Worm (Caenorhabditis elegans) whole organism, L3 larva: ENCODE data around the gene T24A6.7.

Experiments
- ZK546.5 ChIP-seq: sonication (generic microtip); optimal IDR thresholded peaks from 2 replicates; lab custom pipeline; 2017; ENCODE audit warnings: missing biosample characterization, missing genetic modification characterization
- aly-2 ChIP-seq: fragments of 150-350 bp; optimal IDR thresholded peaks from 2 replicates; lab custom pipeline; 2014; ENCODE audit warnings: missing biosample characterization, missing genetic modification characterization
- ama-1 ChIP-seq: fragments of 150-350 bp; optimal IDR thresholded peaks from 2 replicates; lab custom pipeline; 2018
- fkh-10 ChIP-seq: sonication (generic microtip); optimal IDR thresholded peaks from 2 replicates; lab custom pipeline; 2017; ENCODE audit warnings: missing biosample characterization, missing genetic modification reagents, missing genetic modification characterization
- fos-1 ChIP-seq: fragments of 150-350 bp; optimal IDR thresholded peaks from 2 replicates; lab custom pipeline; 2014; ENCODE audit warnings: missing biosample characterization, missing genetic modification characterization
- lsy-12 ChIP-seq: sonication (generic microtip); optimal IDR thresholded peaks from 2 replicates; lab custom pipeline; 2016; ENCODE audit warnings: mild to moderate bottlenecking, missing genetic modification characterization, missing compliant biosample characterization
- mdl-1 ChIP-seq: fragments of 150-350 bp; optimal IDR thresholded peaks from 2 replicates; lab custom pipeline; 2014; ENCODE audit warnings: missing biosample characterization, missing genetic modification characterization
- nfya-1 ChIP-seq: sonication (generic microtip); optimal IDR thresholded peaks from 2 replicates; lab custom pipeline; 2017; ENCODE audit warnings: missing genetic modification characterization, mild to moderate bottlenecking, missing compliant biosample characterization, antibody characterized with exemption, moderate library complexity; ENCODE audit not compliant: insufficient read depth
- nhr-77 ChIP-seq: fragments of 150-350 bp; optimal IDR thresholded peaks from 2 replicates; lab custom pipeline; 2014; ENCODE audit warnings: missing biosample characterization, missing genetic modification characterization
- snpc-4 ChIP-seq: fragments of 150-350 bp; optimal IDR thresholded peaks from 2 replicates; lab custom pipeline; 2014; ENCODE audit warnings: missing biosample characterization, missing genetic modification characterization
- unc-39 ChIP-seq: sonication (generic microtip); optimal IDR thresholded peaks from 4 replicates; lab custom pipeline; 2017; ENCODE audit warnings: missing biosample characterization, missing genetic modification characterization
- unc-62 ChIP-seq: fragments of 150-350 bp; sonication (generic microtip); optimal IDR thresholded peaks from 4 replicates; lab custom pipeline; 2014; ENCODE audit warnings: missing biosample characterization, missing genetic modification reagents, missing genetic modification characterization

DNA sequence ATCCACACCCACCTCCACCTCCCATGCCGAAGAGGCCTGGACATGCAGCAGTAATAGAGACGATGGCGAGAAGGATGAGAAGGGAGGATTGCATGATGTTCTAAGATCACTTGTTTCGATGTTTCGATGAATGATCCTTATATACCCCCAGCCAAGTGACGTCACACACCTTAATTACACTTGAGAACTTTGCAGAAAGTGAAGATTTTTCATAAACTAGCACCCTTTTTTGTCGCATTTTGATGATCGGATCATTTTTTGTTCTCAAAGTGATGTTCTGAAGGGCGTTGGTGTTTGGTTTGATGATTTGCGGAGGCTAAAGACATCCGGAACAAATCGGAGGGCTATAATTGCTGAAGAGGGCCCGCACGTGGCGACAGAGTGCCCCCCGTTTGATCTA, 50.7 kb downstream of the T24A6.7 start, which contains the start of gene grl-27:
- TF ChIP-seq ZK546.5 (tag; lab: Kevin White, UChicago) (no peak), nfya-1 (tag; lab: Kevin White, UChicago) (no peak), nhr-77 (no peak), mdl-1 (no peak), ama-1 (lab: Kevin White, UChicago) (no peak), unc-62 (GFP tag; lab: Kevin White, UChicago) (no peak), snpc-4 (tag; lab: Kevin White, UChicago) (no peak), unc-39 (tag; lab: Kevin White, UChicago) (no peak), aly-2 (tag; lab: Kevin White, UChicago) (no peak), lsy-12 (no peak), fos-1 (tag; lab: Kevin White, UChicago) (no peak), fkh-10 (no peak)
